Worm (Caenorhabditis elegans) whole organism, early embryonic: ENCODE measurements around the gene clec-9.

Source experiments
- B0310.2 ChIP-seq: sonication (generic microtip); optimal IDR thresholded peaks from 2 replicates; lab custom pipeline; 2016; ENCODE audit warnings: mild to moderate bottlenecking, missing genetic modification characterization, missing compliant biosample characterization
- F13C5.2 ChIP-seq: sonication (generic microtip); optimal IDR thresholded peaks from 2 replicates; lab custom pipeline; 2017; ENCODE audit warnings: mild to moderate bottlenecking, missing genetic modification characterization, inconsistent platforms, missing compliant biosample characterization
- aly-1 ChIP-seq: sonication (generic microtip); optimal IDR thresholded peaks from 2 replicates; lab custom pipeline; 2016; ENCODE audit warnings: missing genetic modification characterization, missing compliant biosample characterization
- ama-1 ChIP-seq: fragments of 150-350 bp; optimal IDR thresholded peaks from 2 replicates; lab custom pipeline; 2014
- ceh-13 ChIP-seq: fragments of 200-800 bp; sonication (Bioruptor generic); optimal IDR thresholded peaks from 2 replicates; lab custom pipeline; 2018; ENCODE audit warnings: mild to moderate bottlenecking, missing genetic modification characterization, missing compliant biosample characterization
- ceh-36 ChIP-seq: sonication (generic microtip); optimal IDR thresholded peaks from 2 replicates; lab custom pipeline; 2016; ENCODE audit warnings: missing genetic modification characterization, inconsistent platforms, missing compliant biosample characterization
- ets-7 ChIP-seq: sonication (generic microtip); optimal IDR thresholded peaks from 2 replicates; lab custom pipeline; 2016; ENCODE audit warnings: missing genotype, missing genetic modification characterization, missing compliant biosample characterization
- flt-1 ChIP-seq: fragments of 200-800 bp; sonication (Bioruptor generic); IDR thresholded peaks from 2 replicates; pipeline ENCODE4 v1.3.6; 2022; ENCODE audit warnings: missing genetic modification characterization, missing compliant biosample characterization
- hmbx-1 ChIP-seq: sonication (generic microtip); optimal IDR thresholded peaks from 2 replicates; lab custom pipeline; 2016; ENCODE audit warnings: mild to moderate bottlenecking, missing genetic modification characterization, missing compliant biosample characterization
- hmg-4 ChIP-seq: fragments of 200-800 bp; sonication (Bioruptor generic); optimal IDR thresholded peaks from 2 replicates; lab custom pipeline; 2018; ENCODE audit warnings: mild to moderate bottlenecking, missing genetic modification characterization, missing compliant biosample characterization
- hnd-1 ChIP-seq: sonication (generic microtip); optimal IDR thresholded peaks from 2 replicates; lab custom pipeline; 2016; ENCODE audit warnings: missing genetic modification characterization, missing compliant biosample characterization
- pes-1 ChIP-seq: fragments of 200-800 bp; sonication (Bioruptor generic); IDR thresholded peaks from 2 replicates; pipeline ENCODE4 v1.3.6; 2022; ENCODE audit warnings: missing genetic modification reagents, missing genetic modification characterization, missing compliant biosample characterization
- scrt-1 ChIP-seq: fragments of 200-800 bp; sonication (Bioruptor generic); IDR thresholded peaks from 2 replicates; pipeline ENCODE4 v1.3.6; 2022; ENCODE audit warnings: missing genetic modification characterization, missing compliant biosample characterization
- sea-1 ChIP-seq: fragments of 200-800 bp; sonication (Bioruptor generic); conservative IDR thresholded peaks from 2 replicates; pipeline ENCODE4 v1.3.6; 2022; ENCODE audit warnings: missing genetic modification characterization, missing compliant biosample characterization
- tbx-11 ChIP-seq: fragments of 200-800 bp; sonication (Bioruptor generic); IDR thresholded peaks from 2 replicates; pipeline ENCODE4 v1.3.6; 2022; ENCODE audit warnings: missing genetic modification characterization, missing compliant biosample characterization
- tbx-37 ChIP-seq: fragments of 200-800 bp; sonication (Bioruptor generic); conservative IDR thresholded peaks from 2 replicates; pipeline ENCODE4 v1.3.6; 2022; ENCODE audit warnings: missing genetic modification reagents, missing genetic modification characterization, missing compliant biosample characterization
- tra-4 ChIP-seq: sonication (generic microtip); optimal IDR thresholded peaks from 2 replicates; lab custom pipeline; 2017; ENCODE audit warnings: missing genetic modification characterization, missing compliant biosample characterization

clec-9 gene

ce11 chrV:16744783-16745182 lies 38.3 kb upstream of the clec-9 start:
- TF ChIP-seq sea-1 (GFP tag; lab: Robert Waterston, UW) (no peak), ceh-13 (no peak), aly-1 (tag; lab: Kevin White, UChicago) (no peak), ets-7 (tag; lab: Kevin White, UChicago) (no peak), hnd-1 (tag; lab: Kevin White, UChicago) (no peak), B0310.2 (tag; lab: Kevin White, UChicago) (no peak), tra-4 (no peak), F13C5.2 (tag; lab: Kevin White, UChicago) (no peak)

ce11 chrV:16742123-16742522 lies 35.7 kb upstream of the clec-9 start, which contains the start of gene T25E12.6:
TSS of gene T25E12.6 (plus strand) at chrV:16742423.
- no peak for TF ChIP-seq hnd-1 (tag; lab: Kevin White, UChicago)
- no peak for TF ChIP-seq F13C5.2 (tag; lab: Kevin White, UChicago)
- TF ChIP-seq pes-1 = no peak
- no peak for TF ChIP-seq ceh-13
- no peak for TF ChIP-seq tbx-37 (GFP tag; lab: Robert Waterston, UW)
- TF ChIP-seq sea-1 (GFP tag; lab: Robert Waterston, UW) = no peak
- TF ChIP-seq aly-1 (tag; lab: Kevin White, UChicago) = no peak
- TF ChIP-seq scrt-1 (GFP tag; lab: Robert Waterston, UW) = no peak
- TF ChIP-seq hmg-4 (GFP tag; lab: Kevin White, UChicago) = no peak
- no peak for TF ChIP-seq ets-7 (tag; lab: Kevin White, UChicago)
- no peak for TF ChIP-seq tbx-11 (GFP tag; lab: Robert Waterston, UW)
- TF ChIP-seq hmbx-1 = no peak
- no peak for TF ChIP-seq ceh-36 (tag; lab: Kevin White, UChicago)
- TF ChIP-seq flt-1 (GFP tag; lab: Robert Waterston, UW) = no peak
- no peak for TF ChIP-seq B0310.2 (tag; lab: Kevin White, UChicago)
- TF ChIP-seq ama-1 (lab: Kevin White, UChicago) = no peak
- no peak for TF ChIP-seq tra-4

ce11 chrV:16739100-16739499 lies 32.7 kb upstream of the clec-9 start, which contains the start of the genes clec-29 and clec-39:
TSS of gene clec-29 (minus strand) at chrV:16739200.
TSS of gene clec-39 (plus strand) at chrV:16739268.
- TF ChIP-seq hmbx-1 (no peak), tbx-37 (GFP tag; lab: Robert Waterston, UW) (no peak), hmg-4 (GFP tag; lab: Kevin White, UChicago) (no peak), tbx-11 (GFP tag; lab: Robert Waterston, UW) (no peak), scrt-1 (GFP tag; lab: Robert Waterston, UW) (no peak)

ce11 chrV:16735518-16735917 lies 29.1 kb upstream of the clec-9 start, which contains the start of the genes clec-38 and clec-34:
TSS of gene clec-38 (minus strand) at chrV:16735618.
TSS of gene clec-34 (plus strand) at chrV:16735765.
- TF ChIP-seq tbx-37 (GFP tag; lab: Robert Waterston, UW) (no peak), flt-1 (GFP tag; lab: Robert Waterston, UW) (no peak), sea-1 (GFP tag; lab: Robert Waterston, UW) (no peak), tbx-11 (GFP tag; lab: Robert Waterston, UW) (no peak), scrt-1 (GFP tag; lab: Robert Waterston, UW) (no peak), ets-7 (tag; lab: Kevin White, UChicago) (no peak)

- no peak for TF ChIP-seq scrt-1 (GFP tag; lab: Robert Waterston, UW)
- TF ChIP-seq tbx-37 (GFP tag; lab: Robert Waterston, UW) = no peak
- no peak for TF ChIP-seq hmg-4 (GFP tag; lab: Kevin White, UChicago)
- no peak for TF ChIP-seq aly-1 (tag; lab: Kevin White, UChicago)
- no peak for TF ChIP-seq tbx-11 (GFP tag; lab: Robert Waterston, UW)
- no peak for TF ChIP-seq sea-1 (GFP tag; lab: Robert Waterston, UW)
- TF ChIP-seq hmbx-1 = no peak
- no peak for TF ChIP-seq F13C5.2 (tag; lab: Kevin White, UChicago)
- TF ChIP-seq tra-4 = no peak
- no peak for TF ChIP-seq ceh-13
- no peak for TF ChIP-seq ceh-36 (tag; lab: Kevin White, UChicago)
Observed at ce11 chrV:16733681-16734080, 27.2 kb upstream of the clec-9 start, which contains the start of gene T25E12.16. TSS of gene T25E12.16 (minus strand) at chrV:16733781.

- TF ChIP-seq ets-7 (tag; lab: Kevin White, UChicago) (no peak), hnd-1 (tag; lab: Kevin White, UChicago) (no peak), B0310.2 (tag; lab: Kevin White, UChicago) (no peak), ama-1 (lab: Kevin White, UChicago) (no peak), tbx-37 (GFP tag; lab: Robert Waterston, UW) (no peak), pes-1 (no peak), ceh-13 (no peak), aly-1 (tag; lab: Kevin White, UChicago) (no peak)
Observed at ce11 chrV:16731600-16731999, 25.2 kb upstream of the clec-9 start, which contains the start of gene srz-100. TSS of gene srz-100 (plus strand) at chrV:16731900.

ce11 chrV:16729961-16730360 lies 23.5 kb upstream of the clec-9 start, which contains the start of gene srz-99:
TSS of gene srz-99 (plus strand) at chrV:16730261.
- TF ChIP-seq scrt-1 (GFP tag; lab: Robert Waterston, UW) (no peak), B0310.2 (tag; lab: Kevin White, UChicago) (no peak), flt-1 (GFP tag; lab: Robert Waterston, UW) (no peak), aly-1 (tag; lab: Kevin White, UChicago) (no peak), pes-1 (no peak), F13C5.2 (tag; lab: Kevin White, UChicago) (no peak), hmbx-1 (no peak), tra-4 (no peak), ceh-36 (tag; lab: Kevin White, UChicago) (no peak), ceh-13 (no peak), hmg-4 (GFP tag; lab: Kevin White, UChicago) (no peak), ets-7 (tag; lab: Kevin White, UChicago) (no peak), tbx-37 (GFP tag; lab: Robert Waterston, UW) (no peak), hnd-1 (tag; lab: Kevin White, UChicago) (no peak), tbx-11 (GFP tag; lab: Robert Waterston, UW) (no peak), ama-1 (lab: Kevin White, UChicago) (no peak), sea-1 (GFP tag; lab: Robert Waterston, UW) (no peak)
